Fruit fly (Drosophila melanogaster) S2 (cell line): ENCODE data around the gene CG31064.

Experiments used
- CG8478 ChIP-seq: fragments of >200 bp; optimal IDR thresholded peaks from 2 replicates; lab custom pipeline; 2018
- CTCF ChIP-seq, 2 experiments: fragments of >200 bp; optimal IDR thresholded peaks; 2 replicates each; lab custom pipeline; 2018

dm6 chr3R:27282286-27282685, 43.4 kb upstream of the CG31064 start, which contains the start of gene mrt:
- TF ChIP-seq CG8478 (lab: Kevin White, UChicago) (no peak), CTCF (optimal IDR thresholded peaks at IDR 0.05; lab: Kevin White, UChicago) (no peak)
